Fruit fly (Drosophila melanogaster) whole organism, embryonic: ENCODE measurements around the gene kay.
A peak's percentile ranks its signal among the peaks of the same experiment; 100 is the strongest.

Experiments
- B-H2 ChIP-seq: fragments of 200-800 bp; sonication (Bioruptor generic); optimal IDR thresholded peaks from 2 replicates; lab custom pipeline; 2018; ENCODE audit warnings: missing biosample characterization, mild to moderate bottlenecking, missing genetic modification characterization
- BEAF-32 ChIP-seq: fragments of 200-800 bp; sonication (Bioruptor generic); optimal IDR thresholded peaks from 3 replicates; lab custom pipeline; 2017; ENCODE audit warnings: missing biosample characterization, missing genetic modification characterization, mild to moderate bottlenecking, moderate library complexity, missing genetic modification reagents
- CG10267 ChIP-seq: fragments of 200-800 bp; sonication (Bioruptor generic); optimal IDR thresholded peaks from 2 replicates; lab custom pipeline; 2018; ENCODE audit warnings: missing biosample characterization, mild to moderate bottlenecking, missing genetic modification characterization, moderate library complexity
- CG13624 ChIP-seq: fragments of 200-800 bp; sonication (Bioruptor generic); optimal IDR thresholded peaks from 2 replicates; lab custom pipeline; 2016; ENCODE audit warnings: missing biosample characterization, missing genetic modification characterization
- CG18619 ChIP-seq: fragments of 200-800 bp; sonication (Bioruptor generic); optimal IDR thresholded peaks from 3 replicates; lab custom pipeline; 2017; ENCODE audit warnings: missing biosample characterization, mild to moderate bottlenecking, missing genetic modification characterization
- CG18764 ChIP-seq: fragments of 200-800 bp; sonication (Bioruptor generic); optimal IDR thresholded peaks from 3 replicates; lab custom pipeline; 2016; ENCODE audit warnings: missing biosample characterization, missing genetic modification characterization
- CG2116 ChIP-seq: fragments of 200-800 bp; sonication (Bioruptor generic); optimal IDR thresholded peaks from 3 replicates; lab custom pipeline; 2018; ENCODE audit warnings: missing biosample characterization, mild to moderate bottlenecking, missing genetic modification characterization
- CG30403 ChIP-seq: fragments of 200-800 bp; sonication (Bioruptor generic); optimal IDR thresholded peaks from 3 replicates; lab custom pipeline; 2016; ENCODE audit warnings: missing biosample characterization, missing genetic modification characterization
- CG3065 ChIP-seq: fragments of 200-800 bp; sonication (Bioruptor generic); optimal IDR thresholded peaks from 2 replicates; lab custom pipeline; 2016; ENCODE audit warnings: missing biosample characterization, missing genetic modification characterization
- CG42726 ChIP-seq: fragments of 200-800 bp; sonication (Bioruptor generic); IDR thresholded peaks from 2 replicates; pipeline ENCODE4 v1.3.6; 2022; ENCODE audit warnings: missing biosample characterization, missing genetic modification characterization; ENCODE audit not compliant: partially characterized antibody
- CG5180 ChIP-seq: fragments of 200-800 bp; sonication (Bioruptor generic); optimal IDR thresholded peaks from 3 replicates; lab custom pipeline; 2017; ENCODE audit warnings: missing biosample characterization, missing genetic modification characterization, mild to moderate bottlenecking, moderate library complexity, missing genetic modification reagents
- CG6175 ChIP-seq: fragments of 200-800 bp; sonication (Bioruptor generic); IDR thresholded peaks from 3 replicates; pipeline ENCODE4 v1.3.6; 2022; ENCODE audit warnings: missing biosample characterization, missing genetic modification characterization
- CG6683 ChIP-seq: fragments of 200-800 bp; sonication (Bioruptor generic); optimal IDR thresholded peaks from 2 replicates; lab custom pipeline; 2017; ENCODE audit warnings: missing biosample characterization, mild to moderate bottlenecking, missing genetic modification characterization, missing genetic modification reagents
- CG6689 ChIP-seq: fragments of 200-800 bp; sonication (Bioruptor generic); IDR thresholded peaks from 2 replicates; pipeline ENCODE4 v1.3.6; 2022; ENCODE audit warnings: missing biosample characterization, missing genetic modification characterization
- CG6791 ChIP-seq: fragments of 200-800 bp; sonication (Bioruptor generic); IDR thresholded peaks from 3 replicates; pipeline ENCODE4 v1.3.6; 2022; ENCODE audit warnings: missing biosample characterization, missing genetic modification characterization; ENCODE audit not compliant: partially characterized antibody
- CG7987 ChIP-seq: fragments of 200-800 bp; sonication (Bioruptor generic); optimal IDR thresholded peaks from 2 replicates; lab custom pipeline; 2018; ENCODE audit warnings: missing biosample characterization, mild to moderate bottlenecking, missing genetic modification characterization, moderate library complexity
- CG9932 ChIP-seq: fragments of 200-800 bp; sonication (Bioruptor generic); IDR thresholded peaks from 2 replicates; pipeline ENCODE4 v1.3.6; 2022; ENCODE audit warnings: missing biosample characterization, missing genetic modification characterization
- Dek ChIP-seq: fragments of 200-800 bp; sonication (Bioruptor generic); optimal IDR thresholded peaks from 3 replicates; lab custom pipeline; 2019; ENCODE audit warnings: missing biosample characterization, mild to moderate bottlenecking, missing genetic modification characterization, moderate library complexity
- Elba2 ChIP-seq: fragments of 200-800 bp; sonication (Bioruptor generic); optimal IDR thresholded peaks from 3 replicates; lab custom pipeline; 2016; ENCODE audit warnings: missing biosample characterization, missing genetic modification characterization
- Fer3 ChIP-seq: fragments of 200-800 bp; sonication (Bioruptor generic); optimal IDR thresholded peaks from 2 replicates; lab custom pipeline; 2018; ENCODE audit warnings: missing biosample characterization, mild to moderate bottlenecking, missing genetic modification characterization, moderate library complexity
- Gug ChIP-seq: fragments of 200-800 bp; sonication (Bioruptor generic); IDR thresholded peaks from 4 replicates; pipeline ENCODE4 v1.3.6; 2022; ENCODE audit warnings: missing biosample characterization, missing genetic modification characterization
- HLH4C ChIP-seq: fragments of 200-800 bp; sonication (Bioruptor generic); IDR thresholded peaks from 3 replicates; pipeline ENCODE4 v1.3.6; 2022; ENCODE audit warnings: missing biosample characterization, missing genetic modification characterization; ENCODE audit not compliant: partially characterized antibody
- Hey ChIP-seq: fragments of 200-800 bp; sonication (Bioruptor generic); optimal IDR thresholded peaks from 3 replicates; lab custom pipeline; 2018; ENCODE audit warnings: missing biosample characterization, mild to moderate bottlenecking, missing genetic modification characterization
- NfI ChIP-seq: fragments of 200-800 bp; sonication (Bioruptor generic); optimal IDR thresholded peaks from 3 replicates; lab custom pipeline; 2018; ENCODE audit warnings: missing biosample characterization, mild to moderate bottlenecking, missing genetic modification characterization, moderate library complexity
- Oli ChIP-seq: fragments of 200-800 bp; sonication (Bioruptor generic); optimal IDR thresholded peaks from 2 replicates; lab custom pipeline; 2018; ENCODE audit warnings: missing biosample characterization, mild to moderate bottlenecking, missing genetic modification characterization, moderate library complexity
- Sin3A ChIP-seq: fragments of >200 bp; optimal IDR thresholded peaks from 2 replicates; lab custom pipeline; 2018
- al ChIP-seq: fragments of 200-800 bp; sonication (Bioruptor generic); IDR thresholded peaks from 2 replicates; pipeline ENCODE4 v1.3.6; 2022; ENCODE audit warnings: missing biosample characterization, missing genetic modification characterization
- bcd ChIP-seq: fragments of 200-800 bp; sonication (Bioruptor generic); optimal IDR thresholded peaks from 2 replicates; lab custom pipeline; 2017; ENCODE audit warnings: missing biosample characterization, mild to moderate bottlenecking, missing genetic modification characterization
- cas ChIP-seq: fragments of 200-800 bp; sonication (Bioruptor generic); IDR thresholded peaks from 2 replicates; pipeline ENCODE4 v1.3.6; 2022; ENCODE audit warnings: missing biosample characterization, missing genetic modification characterization
- cato ChIP-seq: fragments of 200-800 bp; sonication (Bioruptor generic); optimal IDR thresholded peaks from 2 replicates; lab custom pipeline; 2016; ENCODE audit warnings: missing biosample characterization, missing genetic modification characterization, borderline replicate concordance
- caup ChIP-seq: fragments of 200-800 bp; sonication (Bioruptor generic); optimal IDR thresholded peaks from 3 replicates; lab custom pipeline; 2017; ENCODE audit warnings: missing biosample characterization, mild to moderate bottlenecking, missing genetic modification characterization, moderate library complexity; ENCODE audit not compliant: severe bottlenecking
- ci ChIP-seq: fragments of 200-800 bp; sonication (Bioruptor generic); IDR thresholded peaks from 3 replicates; pipeline ENCODE4 v1.3.6; 2022; ENCODE audit warnings: missing biosample characterization, missing genetic modification characterization
- crp ChIP-seq, 2 experiments: fragments of 200-800 bp; sonication (Bioruptor generic); optimal IDR thresholded peaks; 2 replicates in 1 of 2; 3 replicates in 1 of 2; lab custom pipeline; 2017; ENCODE audit warnings: missing biosample characterization in 2 of 2, missing genetic modification characterization in 2 of 2, mild to moderate bottlenecking in 1 of 2, moderate library complexity in 1 of 2
- kay ChIP-seq: fragments of 200-800 bp; sonication (Bioruptor generic); optimal IDR thresholded peaks from 2 replicates; lab custom pipeline; 2016; ENCODE audit warnings: missing biosample characterization, missing genetic modification characterization
- ken ChIP-seq: fragments of 200-800 bp; sonication (Bioruptor generic); IDR thresholded peaks from 3 replicates; pipeline ENCODE4 v1.3.6; 2022; ENCODE audit warnings: missing biosample characterization, missing genetic modification characterization
- nerfin-2 ChIP-seq: fragments of 200-800 bp; sonication (Bioruptor generic); IDR thresholded peaks from 2 replicates; pipeline ENCODE4 v1.3.6; 2022; ENCODE audit warnings: missing biosample characterization, missing genetic modification characterization; ENCODE audit not compliant: partially characterized antibody
- phol ChIP-seq: fragments of 200-800 bp; sonication (Bioruptor generic); optimal IDR thresholded peaks from 3 replicates; lab custom pipeline; 2018; ENCODE audit warnings: missing biosample characterization, mild to moderate bottlenecking, missing genetic modification characterization, moderate library complexity
- repo ChIP-seq: fragments of 200-800 bp; sonication (Bioruptor generic); optimal IDR thresholded peaks from 2 replicates; lab custom pipeline; 2016; ENCODE audit warnings: missing biosample characterization, missing genetic modification characterization
- salm ChIP-seq: fragments of 200-800 bp; sonication (Bioruptor generic); optimal IDR thresholded peaks from 2 replicates; lab custom pipeline; 2018; ENCODE audit warnings: missing biosample characterization, mild to moderate bottlenecking, missing genetic modification characterization
- sens ChIP-seq: fragments of 200-800 bp; sonication (Bioruptor generic); peaks from one replicate; lab custom pipeline; 2016; ENCODE audit warnings: missing biosample characterization, missing genetic modification characterization
- stwl ChIP-seq: fragments of 200-800 bp; sonication (Bioruptor generic); optimal IDR thresholded peaks from 3 replicates; lab custom pipeline; 2018; ENCODE audit warnings: missing biosample characterization, mild to moderate bottlenecking, missing genetic modification characterization, moderate library complexity
- tgo ChIP-seq: fragments of 200-800 bp; sonication (Bioruptor generic); IDR thresholded peaks from 3 replicates; pipeline ENCODE4 v1.3.6; 2022; ENCODE audit warnings: missing biosample characterization, missing genetic modification characterization
- tna ChIP-seq: fragments of 200-800 bp; sonication (Bioruptor generic); IDR thresholded peaks from 2 replicates; pipeline ENCODE4 v1.3.6; 2022; ENCODE audit warnings: missing biosample characterization, missing genetic modification characterization; ENCODE audit not compliant: partially characterized antibody
- vnd ChIP-seq: fragments of 200-800 bp; sonication (Bioruptor generic); IDR thresholded peaks from 3 replicates; pipeline ENCODE4 v1.3.6; 2022; ENCODE audit warnings: missing biosample characterization, missing genetic modification characterization; ENCODE audit not compliant: partially characterized antibody
- vvl ChIP-seq: fragments of 200-800 bp; sonication (Bioruptor generic); IDR thresholded peaks from 2 replicates; pipeline ENCODE4 v1.3.6; 2022; ENCODE audit warnings: missing biosample characterization, missing genetic modification characterization
- z ChIP-seq: fragments of 200-800 bp; sonication (Bioruptor generic); IDR thresholded peaks from 3 replicates; pipeline ENCODE4 v1.3.6; 2022; ENCODE audit warnings: missing biosample characterization, missing genetic modification characterization
- zen2 ChIP-seq: fragments of 200-800 bp; sonication (Bioruptor generic); IDR thresholded peaks from 3 replicates; pipeline ENCODE4 v1.3.6; 2022; ENCODE audit warnings: missing biosample characterization, missing genetic modification characterization; ENCODE audit not compliant: partially characterized antibody

The kay gene

dm6 chr3R:29748591-29749303 is 17.0 kb upstream of the kay start, which contains the start of the genes ATPsyngamma and yata (continued):
- 0 out of 3 replicates have a peak, but pooled peaks have one; percentile 26 for TF ChIP-seq tgo (GFP tag; lab: Robert Waterston, UW)
- peak; percentile 67 for TF ChIP-seq Sin3A (lab: Kevin White, UChicago)
- peak; percentile 27; the same call in 1 of the 2 replicates for TF ChIP-seq CG6689 (GFP tag; lab: Robert Waterston, UW)
- TF ChIP-seq HLH4C, result peak; percentile 53; the same call in 1 of the 3 replicates
- peak; percentile 74 for TF ChIP-seq sens (GFP tag; lab: Kevin White, UChicago)
- TF ChIP-seq CG42726 (GFP tag; lab: Robert Waterston, UW), result peak; percentile 16; the same call in 1 of the 2 replicates
- 0 out of 3 replicates have a peak, but pooled peaks have one; percentile 44 for TF ChIP-seq ken (GFP tag; lab: Robert Waterston, UW)
- TF ChIP-seq tna (GFP tag; lab: Robert Waterston, UW), result peak; percentile 46; the same call in 1 of the 2 replicates
- peak; percentile 66 for TF ChIP-seq B-H2
- no peak for TF ChIP-seq CG5180 (GFP tag; lab: Kevin White, UChicago)
- TF ChIP-seq caup, result peak; percentile 20
- TF ChIP-seq CG3065 (GFP tag; lab: Kevin White, UChicago), result no peak
- TF ChIP-seq Gug (GFP tag; lab: Robert Waterston, UW), result peak; percentile 45; the same call in 1 of the 4 replicates
- peak; percentile 62; the same call in 2 of the 3 replicates for TF ChIP-seq vnd (GFP tag; lab: Robert Waterston, UW)
- TF ChIP-seq z (GFP tag; lab: Robert Waterston, UW), result no peak
- TF ChIP-seq Elba2 (GFP tag; lab: Kevin White, UChicago), result peak; percentile 9
- peak; percentile 32 for TF ChIP-seq salm (tag; lab: Kevin White, UChicago)
- TF ChIP-seq CG18619 (GFP tag; lab: Kevin White, UChicago), result peak; percentile 40
- TF ChIP-seq Hey, result no peak
- TF ChIP-seq CG7987 (GFP tag; lab: Kevin White, UChicago), result peak; percentile 35
- peak; percentile 9 for TF ChIP-seq Fer3 (tag; lab: Kevin White, UChicago)
- TF ChIP-seq al, result no peak
- TF ChIP-seq BEAF-32, result peak; percentile 78
- peak; percentile 19 for TF ChIP-seq Oli (tag; lab: Kevin White, UChicago)
- TF ChIP-seq nerfin-2, result 0 out of 2 replicates have a peak, but pooled peaks have one; percentile 30
- peak; percentile 45 for TF ChIP-seq CG10267 (tag; lab: Kevin White, UChicago)
- TF ChIP-seq crp (GFP tag; optimal IDR thresholded peaks at IDR 0.05; lab: Kevin White, UChicago), result peak; percentile 69 to 93
- TF ChIP-seq vvl (GFP tag; lab: Robert Waterston, UW), result peak; percentile 75; the same call in 1 of the 2 replicates
- peak; percentile 66 for TF ChIP-seq bcd
- TF ChIP-seq CG6791 (GFP tag; lab: Robert Waterston, UW), result peak; percentile 79
- 0 out of 3 replicates have a peak, but pooled peaks have one; percentile 36 for TF ChIP-seq ci
- no peak for TF ChIP-seq cato (GFP tag; lab: Kevin White, UChicago)
- peak; percentile 9 for TF ChIP-seq CG30403 (GFP tag; lab: Kevin White, UChicago)
- peak; percentile 60; the same call in 2 of the 3 replicates for TF ChIP-seq zen2 (GFP tag; lab: Robert Waterston, UW)
- peak; percentile 17 for TF ChIP-seq stwl (tag; lab: Kevin White, UChicago)
- peak; percentile 19 for TF ChIP-seq CG13624
- TF ChIP-seq CG18764 (GFP tag; lab: Kevin White, UChicago), result peak; percentile 2
- TF ChIP-seq CG2116 (GFP tag; lab: Kevin White, UChicago), result peak; percentile 30
- peak; percentile 41 for TF ChIP-seq Dek
- no peak for TF ChIP-seq cas
- TF ChIP-seq phol, result peak; percentile 56
- no peak for TF ChIP-seq CG6175 (GFP tag; lab: Robert Waterston, UW)
- peak; percentile 53; the same call in 1 of the 2 replicates for TF ChIP-seq CG9932
- no peak for TF ChIP-seq CG6683 (GFP tag; lab: Kevin White, UChicago)
- no peak for TF ChIP-seq repo (GFP tag; lab: Kevin White, UChicago)
- TF ChIP-seq kay (GFP tag; lab: Kevin White, UChicago), result no peak
- peak; percentile 22 for TF ChIP-seq NfI (GFP tag; lab: Kevin White, UChicago)
